Worm (Caenorhabditis elegans): ENCODE results near the gene D1054.3.

The D1054.3 gene

DNA sequence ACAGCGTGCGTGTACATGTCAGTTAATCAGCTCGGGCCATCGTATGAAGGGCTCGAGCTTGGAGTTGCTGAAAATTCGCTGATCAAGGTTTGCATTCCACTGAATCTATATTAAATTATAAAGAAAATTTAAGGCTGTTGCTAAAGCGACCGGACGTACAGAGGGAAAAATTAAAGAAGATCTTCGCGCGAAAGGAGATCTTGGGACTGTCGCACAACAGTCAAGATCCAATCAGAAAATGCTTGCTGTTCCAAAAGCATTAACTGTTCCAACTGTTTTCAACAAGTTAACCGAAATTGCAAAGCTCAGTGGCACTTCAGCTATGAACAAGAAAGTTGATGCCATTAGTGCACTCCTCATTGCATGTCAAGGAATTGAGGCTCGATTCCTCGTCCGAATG, 43.1 kb downstream of the D1054.3 start:
- TF ChIP-seq skn-1 (tag; optimal IDR thresholded peaks at IDR 0.05), result no peak
- no peak for TF ChIP-seq jun-1 (tag; optimal IDR thresholded peaks at IDR 0.05)
- no peak for TF ChIP-seq mml-1 (tag; optimal IDR thresholded peaks at IDR 0.05)
- no peak for TF ChIP-seq nhr-76 (tag; optimal IDR thresholded peaks at IDR 0.05)
- TF ChIP-seq nhr-28 (tag; optimal IDR thresholded peaks at IDR 0.05), result no peak
- no peak for TF ChIP-seq nhr-67 (tag; optimal IDR thresholded peaks at IDR 0.05)
- TF ChIP-seq nhr-25 (tag; optimal IDR thresholded peaks at IDR 0.05), result no peak
- TF ChIP-seq ztf-11 (tag; optimal IDR thresholded peaks at IDR 0.05), result no peak
- no peak for TF ChIP-seq ceh-16 (tag; optimal IDR thresholded peaks at IDR 0.05)
- no peak for TF ChIP-seq elt-1 (tag; optimal IDR thresholded peaks at IDR 0.05)
- TF ChIP-seq nhr-237 (tag; optimal IDR thresholded peaks at IDR 0.05), result no peak

DNA sequence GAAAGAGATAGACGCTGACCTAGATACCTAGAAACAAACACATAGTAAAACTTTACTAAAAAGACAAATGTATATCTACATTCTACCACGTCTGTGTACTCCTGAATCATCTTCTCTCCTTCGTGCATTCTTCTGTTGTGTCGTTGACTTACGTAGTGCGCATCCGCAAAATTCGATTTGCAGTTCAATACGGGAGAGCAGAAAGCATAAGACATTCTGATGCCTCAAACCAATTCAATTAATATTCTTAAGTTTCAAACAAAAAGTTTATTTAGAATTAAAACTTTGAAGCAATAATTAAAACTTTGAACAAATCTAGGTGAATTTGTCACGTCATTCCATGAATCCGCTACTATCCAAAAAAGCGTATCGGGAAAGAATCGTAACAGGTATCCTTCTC, 45.6 kb downstream of the D1054.3 start:
- TF ChIP-seq nhr-77 (tag; optimal IDR thresholded peaks at IDR 0.05) (no peak), fkh-10 (GFP tag; optimal IDR thresholded peaks at IDR 0.05) (peak; percentile 25), eor-1 (tag; optimal IDR thresholded peaks at IDR 0.05) (no peak), ceh-28 (tag; optimal IDR thresholded peaks at IDR 0.05) (no peak), aly-2 (tag; optimal IDR thresholded peaks at IDR 0.05) (no peak), nhr-12 (tag; optimal IDR thresholded peaks at IDR 0.05) (no peak), nfya-1 (tag; optimal IDR thresholded peaks at IDR 0.05; ENCODE audit: insufficient read depth) (no peak), elt-2 (tag; optimal IDR thresholded peaks at IDR 0.05) (no peak)

DNA sequence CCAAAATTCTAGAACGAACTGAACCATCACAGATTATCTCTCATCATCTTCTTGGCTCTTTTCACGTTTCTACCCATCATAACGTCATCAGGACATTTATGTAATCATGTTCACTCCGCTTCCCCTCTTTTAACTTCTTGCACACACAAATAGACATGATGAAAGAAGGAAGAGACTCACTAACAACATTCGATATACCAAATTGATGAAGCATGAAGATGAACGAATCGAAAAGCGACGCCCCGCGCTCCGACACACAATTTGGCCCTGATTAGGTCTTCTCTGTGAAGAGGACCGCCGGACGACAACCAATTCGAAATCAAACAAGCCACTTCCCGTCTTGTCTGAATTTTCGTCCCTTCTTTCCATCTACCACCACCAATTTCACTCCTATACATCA, 47.2 kb downstream of the D1054.3 start:
- TF ChIP-seq nhr-76 (tag; optimal IDR thresholded peaks at IDR 0.05), result no peak
- TF ChIP-seq ceh-16 (tag; optimal IDR thresholded peaks at IDR 0.05), result no peak
- TF ChIP-seq fkh-2 (tag; optimal IDR thresholded peaks at IDR 0.05), result no peak
- TF ChIP-seq ztf-4 (tag; optimal IDR thresholded peaks at IDR 0.05), result no peak
